Fruit fly (Drosophila melanogaster) whole organism, adult: Measurements from ENCODE around the gene CG9132.
A peak's percentile ranks its signal among the peaks of the same experiment; 100 is the strongest.

ENCODE experiments used
- CG11617 ChIP-seq: fragments of 200-800 bp; sonication (Bioruptor generic); optimal IDR thresholded peaks from 2 replicates; lab custom pipeline; 2017; ENCODE audit warnings: mild to moderate bottlenecking, missing biosample characterization, missing genetic modification reagents, missing genetic modification characterization
- CG12768 ChIP-seq: fragments of 200-800 bp; sonication (Bioruptor generic); optimal IDR thresholded peaks from 2 replicates; lab custom pipeline; 2017; ENCODE audit warnings: missing biosample characterization, missing genetic modification characterization, mild to moderate bottlenecking, moderate library complexity, missing genetic modification reagents
- CG14711 ChIP-seq: fragments of 200-800 bp; sonication (Bioruptor generic); optimal IDR thresholded peaks from 2 replicates; lab custom pipeline; 2018; ENCODE audit warnings: missing biosample characterization, mild to moderate bottlenecking, missing genetic modification characterization, moderate library complexity
- CG1620 ChIP-seq: fragments of 200-800 bp; sonication (Bioruptor generic); optimal IDR thresholded peaks from 2 replicates; lab custom pipeline; 2016; ENCODE audit warnings: missing biosample characterization, missing genetic modification characterization
- CG33017 ChIP-seq: fragments of 200-800 bp; sonication (Bioruptor generic); optimal IDR thresholded peaks from 2 replicates; lab custom pipeline; 2018; ENCODE audit warnings: missing biosample characterization, mild to moderate bottlenecking, missing genetic modification characterization, moderate library complexity
- CG5204 ChIP-seq: fragments of 200-800 bp; sonication (Bioruptor generic); optimal IDR thresholded peaks from 2 replicates; lab custom pipeline; 2016; ENCODE audit warnings: missing biosample characterization, missing genetic modification characterization
- CG7045 ChIP-seq: fragments of 200-800 bp; sonication (Bioruptor generic); optimal IDR thresholded peaks from 2 replicates; lab custom pipeline; 2017; ENCODE audit warnings: missing biosample characterization, mild to moderate bottlenecking, missing genetic modification characterization
- CG7101 ChIP-seq: fragments of 200-800 bp; sonication (Bioruptor generic); optimal IDR thresholded peaks from 2 replicates; lab custom pipeline; 2018; ENCODE audit warnings: missing biosample characterization, mild to moderate bottlenecking, missing genetic modification characterization, moderate library complexity
- Clk ChIP-seq: fragments of 200-800 bp; sonication (Bioruptor generic); optimal IDR thresholded peaks from 2 replicates; lab custom pipeline; 2017; ENCODE audit warnings: missing biosample characterization, missing genetic modification characterization
- Crg-1 ChIP-seq: fragments of 200-800 bp; sonication (Bioruptor generic); optimal IDR thresholded peaks from 2 replicates; lab custom pipeline; 2016; ENCODE audit warnings: missing biosample characterization, missing genetic modification characterization
- Hr96 ChIP-seq: fragments of 200-800 bp; sonication (Bioruptor generic); optimal IDR thresholded peaks from 2 replicates; lab custom pipeline; 2016; ENCODE audit warnings: missing biosample characterization, missing genetic modification characterization
- Mnt ChIP-seq: fragments of 200-800 bp; sonication (Bioruptor generic); optimal IDR thresholded peaks from 2 replicates; lab custom pipeline; 2016; ENCODE audit warnings: missing biosample characterization, mild to moderate bottlenecking, missing genetic modification characterization
- bab1 ChIP-seq: fragments of 200-800 bp; sonication (Bioruptor generic); optimal IDR thresholded peaks from 3 replicates; lab custom pipeline; 2019; ENCODE audit warnings: missing biosample characterization, mild to moderate bottlenecking, missing genetic modification characterization, moderate library complexity
- cic ChIP-seq: fragments of 200-800 bp; sonication (Bioruptor generic); optimal IDR thresholded peaks from 2 replicates; lab custom pipeline; 2017; ENCODE audit warnings: missing biosample characterization, mild to moderate bottlenecking, missing genetic modification characterization, moderate library complexity
- cnc ChIP-seq, 2 experiments: fragments of >200 bp; optimal IDR thresholded peaks; 2 replicates each; lab custom pipeline; 2017
- kay ChIP-seq: fragments of 200-800 bp; sonication (Bioruptor generic); peaks from one replicate; lab custom pipeline; 2016; ENCODE audit warnings: missing biosample characterization, missing genetic modification characterization, borderline replicate concordance
- ovo ChIP-seq: fragments of 200-800 bp; sonication (Bioruptor generic); optimal IDR thresholded peaks from 2 replicates; lab custom pipeline; 2016; ENCODE audit warnings: missing biosample characterization, missing genetic modification characterization
- pad ChIP-seq: fragments of 200-800 bp; sonication (Bioruptor generic); optimal IDR thresholded peaks from 3 replicates; lab custom pipeline; 2017; ENCODE audit warnings: missing biosample characterization, missing genetic modification characterization, mild to moderate bottlenecking, moderate library complexity, missing genetic modification reagents
- tj ChIP-seq: fragments of 200-800 bp; sonication (Bioruptor generic); optimal IDR thresholded peaks from 3 replicates; lab custom pipeline; 2017; ENCODE audit warnings: missing biosample characterization, mild to moderate bottlenecking, missing genetic modification characterization, moderate library complexity
- toe ChIP-seq: fragments of 200-800 bp; sonication (Bioruptor generic); optimal IDR thresholded peaks from 2 replicates; lab custom pipeline; 2016; ENCODE audit warnings: missing biosample characterization, missing genetic modification characterization

The CG9132 gene

DNA sequence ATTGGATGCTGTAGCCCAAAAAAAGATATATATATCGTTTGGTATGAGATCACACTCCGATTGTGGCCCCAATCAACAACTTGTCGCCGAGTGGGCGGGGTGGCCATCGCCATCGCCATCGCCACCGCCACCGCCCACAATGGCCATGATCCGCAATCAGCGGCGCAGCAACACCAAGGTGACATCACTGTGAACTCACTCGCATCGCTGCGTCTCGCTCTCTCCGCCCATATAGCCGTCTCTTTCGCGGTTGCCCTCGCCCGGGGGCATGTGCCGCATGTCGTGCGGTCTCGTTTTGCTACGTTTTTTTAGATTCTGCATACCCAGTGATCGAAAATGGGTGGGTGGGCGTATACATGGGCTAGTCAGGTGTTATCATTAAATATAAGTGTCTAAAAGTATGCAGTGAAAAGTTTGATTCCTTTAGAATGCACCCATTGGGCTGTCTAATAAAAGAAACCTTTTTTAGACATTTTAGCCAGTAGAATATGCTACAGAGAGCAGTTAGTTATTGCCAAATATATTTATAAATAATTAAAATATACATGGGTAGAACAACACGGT, 33.6 kb downstream of the CG9132 start:
- TF ChIP-seq CG12768 (GFP tag; lab: Kevin White, UChicago) (no peak), pad (GFP tag; lab: Kevin White, UChicago) (no peak), Crg-1 (no peak), CG1620 (GFP tag; lab: Kevin White, UChicago) (no peak), CG7101 (tag; lab: Kevin White, UChicago) (no peak)

DNA sequence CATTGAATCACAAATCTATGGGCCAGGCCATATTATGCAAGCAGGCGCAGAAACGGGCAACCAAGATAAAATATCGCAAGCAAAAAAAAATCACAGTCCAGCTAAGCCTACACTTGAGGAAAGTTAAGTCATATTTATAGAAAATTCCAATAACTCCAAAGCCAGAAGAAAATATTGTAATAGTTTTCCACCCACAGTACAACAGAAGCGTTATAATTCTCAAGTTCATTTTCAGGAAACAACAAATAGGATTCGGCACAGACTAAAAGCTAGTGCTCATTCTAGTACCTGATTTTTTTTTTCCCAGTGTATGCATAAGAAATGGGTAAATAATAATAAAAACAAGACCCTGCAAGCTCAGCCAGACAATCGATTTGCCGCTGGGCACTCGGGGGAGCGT, 34.7 kb downstream of the CG9132 start:
- no peak for TF ChIP-seq Hr96
- TF ChIP-seq CG7101 (tag; lab: Kevin White, UChicago), result no peak

DNA sequence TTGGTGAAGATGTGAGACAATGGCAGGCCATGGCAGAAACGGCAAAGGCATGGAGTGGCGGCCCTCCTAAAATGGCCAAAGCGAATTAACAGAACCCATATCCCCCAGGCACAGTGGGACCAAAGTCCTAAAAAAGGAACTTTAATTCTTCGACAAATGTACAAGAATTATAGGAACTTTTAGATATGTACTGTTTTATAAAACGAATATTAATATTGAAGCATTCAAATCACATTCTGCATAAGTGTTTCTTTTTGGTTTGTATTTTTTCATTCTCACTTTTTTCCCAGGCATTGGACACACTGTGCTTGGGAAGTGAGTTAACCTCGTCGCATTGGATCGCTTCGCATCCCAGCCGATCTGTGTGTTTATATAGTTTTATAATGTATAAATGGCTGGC, 35.6 kb downstream of the CG9132 start:
- TF ChIP-seq pad (GFP tag; lab: Kevin White, UChicago) (no peak), CG11617 (GFP tag; lab: Kevin White, UChicago) (no peak), CG33017 (no peak), CG14711 (tag; lab: Kevin White, UChicago) (no peak), CG1620 (GFP tag; lab: Kevin White, UChicago) (no peak), Hr96 (no peak), toe (no peak), CG7045 (no peak), Clk (GFP tag; lab: Kevin White, UChicago) (no peak), kay (GFP tag; lab: Kevin White, UChicago) (no peak), CG12768 (GFP tag; lab: Kevin White, UChicago) (no peak), Mnt (GFP tag; lab: Kevin White, UChicago) (no peak), ovo (GFP tag; lab: Kevin White, UChicago) (no peak), tj (GFP tag; lab: Kevin White, UChicago) (no peak), bab1 (GFP tag; lab: Kevin White, UChicago) (no peak)

DNA sequence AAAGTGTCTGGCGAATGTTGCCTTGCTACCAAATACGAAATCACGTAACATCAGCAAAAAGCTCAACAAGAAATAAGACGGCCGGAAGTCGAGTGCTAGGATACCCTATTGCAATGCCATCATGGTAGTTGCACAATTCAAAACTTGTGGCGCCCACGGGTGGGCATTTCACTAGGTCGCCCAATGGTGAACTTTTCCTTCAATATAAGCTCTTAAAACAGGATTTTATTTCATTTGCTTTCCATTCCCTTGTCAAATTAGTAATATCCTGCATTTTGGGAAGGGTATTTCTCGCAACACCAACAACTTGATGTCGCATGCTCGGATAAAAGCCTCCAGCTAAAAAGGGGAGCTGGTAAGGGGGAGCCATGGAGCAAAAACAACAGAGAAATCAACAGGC, 39.0 kb downstream of the CG9132 start:
- TF ChIP-seq ovo (GFP tag; lab: Kevin White, UChicago) (no peak), CG11617 (GFP tag; lab: Kevin White, UChicago) (no peak), Clk (GFP tag; lab: Kevin White, UChicago) (no peak), toe (no peak), Mnt (GFP tag; lab: Kevin White, UChicago) (no peak), cnc (optimal IDR thresholded peaks at IDR 0.05; lab: Kevin White, UChicago) (no peak), pad (GFP tag; lab: Kevin White, UChicago) (no peak), CG5204 (GFP tag; lab: Kevin White, UChicago) (no peak), CG7045 (no peak), CG1620 (GFP tag; lab: Kevin White, UChicago) (no peak), CG7101 (tag; lab: Kevin White, UChicago) (no peak), Crg-1 (no peak), bab1 (GFP tag; lab: Kevin White, UChicago) (no peak), Hr96 (no peak)

DNA sequence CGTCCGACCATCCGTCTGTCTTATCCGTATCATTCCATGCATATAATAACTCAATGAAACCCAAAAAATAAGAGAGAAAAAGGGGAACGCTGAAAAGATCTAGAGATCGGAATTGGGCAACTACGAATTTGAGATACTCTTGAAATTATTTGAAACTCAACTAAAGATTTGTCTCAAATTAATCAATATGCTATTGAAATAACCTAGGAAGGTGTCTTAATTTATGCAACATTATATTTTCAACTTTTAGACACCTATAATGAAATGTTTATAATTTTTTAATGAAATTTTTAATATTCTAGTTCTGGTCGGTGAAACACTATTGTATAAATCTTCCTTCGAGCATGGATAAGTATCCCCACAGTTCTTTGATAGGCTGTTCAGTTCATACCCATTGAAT, 40.0 kb downstream of the CG9132 start:
- no peak for TF ChIP-seq tj (GFP tag; lab: Kevin White, UChicago)
- no peak for TF ChIP-seq CG14711 (tag; lab: Kevin White, UChicago)
- no peak for TF ChIP-seq Crg-1
- TF ChIP-seq CG12768 (GFP tag; lab: Kevin White, UChicago), result no peak
- TF ChIP-seq Clk (GFP tag; lab: Kevin White, UChicago), result no peak
- TF ChIP-seq CG33017, result no peak

DNA sequence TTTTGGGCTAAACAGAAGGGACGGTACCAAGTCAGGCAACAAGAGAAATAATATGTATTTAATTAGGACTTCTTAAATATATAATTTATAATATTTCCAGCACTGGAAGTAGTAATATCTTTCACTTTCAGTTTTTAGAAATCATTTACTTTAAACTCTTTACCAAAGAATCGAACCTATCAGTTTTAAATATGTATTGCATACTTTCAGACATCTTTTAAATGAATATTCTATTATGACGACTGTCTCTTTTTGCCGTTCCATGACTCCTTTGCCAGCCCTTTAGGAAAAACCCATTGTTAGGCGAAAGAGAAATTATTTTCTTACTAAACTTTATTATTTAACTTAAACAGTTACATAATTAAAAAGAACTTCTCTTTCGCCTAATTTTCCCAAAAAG, 42.9 kb downstream of the CG9132 start:
- TF ChIP-seq ovo (GFP tag; lab: Kevin White, UChicago), result no peak
- no peak for TF ChIP-seq cnc (optimal IDR thresholded peaks at IDR 0.05; lab: Kevin White, UChicago)
- TF ChIP-seq CG12768 (GFP tag; lab: Kevin White, UChicago), result no peak
- no peak for TF ChIP-seq CG11617 (GFP tag; lab: Kevin White, UChicago)
- no peak for TF ChIP-seq cic (GFP tag; lab: Kevin White, UChicago)
- TF ChIP-seq CG14711 (tag; lab: Kevin White, UChicago), result no peak
- TF ChIP-seq Hr96, result no peak
- no peak for TF ChIP-seq CG7101 (tag; lab: Kevin White, UChicago)
- TF ChIP-seq bab1 (GFP tag; lab: Kevin White, UChicago), result no peak
- TF ChIP-seq tj (GFP tag; lab: Kevin White, UChicago), result no peak
- TF ChIP-seq kay (GFP tag; lab: Kevin White, UChicago), result no peak

DNA sequence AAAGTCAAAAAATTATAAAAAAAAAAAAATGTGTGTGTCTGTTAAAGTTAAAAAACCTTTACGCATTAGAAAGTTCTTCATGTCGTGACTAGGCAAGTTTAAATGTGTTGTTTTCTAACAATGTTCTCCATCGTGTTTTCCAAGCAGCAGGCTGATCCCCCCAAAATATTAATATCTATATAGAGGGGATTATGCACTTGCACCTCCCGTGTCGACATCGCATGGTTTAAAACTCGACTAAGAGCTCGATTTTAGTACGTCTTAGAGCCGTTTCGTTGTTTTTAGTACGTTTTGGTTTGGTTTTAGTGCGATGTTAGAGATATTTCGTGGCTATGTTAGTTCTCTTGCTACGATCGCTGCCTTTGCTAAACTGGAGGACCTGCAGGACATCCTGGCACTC, 47.4 kb downstream of the CG9132 start:
- no peak for TF ChIP-seq Crg-1
- no peak for TF ChIP-seq CG33017

DNA sequence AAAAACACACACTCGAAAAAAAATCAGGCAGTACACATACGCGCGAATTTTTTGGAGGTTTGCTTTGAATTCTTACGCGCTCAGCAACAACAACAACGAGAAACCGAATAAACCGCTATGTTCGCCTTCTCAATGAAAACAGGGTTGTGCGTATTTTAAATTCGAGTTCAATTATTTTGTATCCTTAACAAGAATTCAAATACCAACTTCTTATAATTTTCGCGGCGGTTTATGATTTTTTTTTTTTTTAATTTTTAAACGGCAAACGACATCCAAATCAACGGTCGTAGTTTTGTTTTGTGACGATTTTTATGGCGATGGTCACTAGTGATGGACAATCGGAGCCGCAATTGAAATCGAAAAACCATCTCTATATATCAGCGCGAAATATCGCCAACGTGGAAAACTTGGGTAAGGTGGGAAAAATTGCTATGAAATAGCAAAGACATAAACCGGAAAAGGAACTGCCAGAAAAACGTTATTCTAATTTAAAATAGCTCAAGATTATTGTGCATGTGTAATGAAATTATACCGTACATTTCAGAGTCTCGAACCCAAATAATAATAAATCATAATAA, 48.8 kb downstream of the CG9132 start, which contains the start of gene goe:
Gene goe, minus strand, starts transcription at position 332 of the 578 bp plus-strand sequence.
- TF ChIP-seq Clk (GFP tag; lab: Kevin White, UChicago) (no peak), CG33017 (peak; percentile 7), CG7045 (no peak), cic (GFP tag; lab: Kevin White, UChicago) (peak; percentile 22), CG14711 (tag; lab: Kevin White, UChicago) (peak; percentile 78), CG1620 (GFP tag; lab: Kevin White, UChicago) (peak; percentile 90), Mnt (GFP tag; lab: Kevin White, UChicago) (peak; percentile 74), ovo (GFP tag; lab: Kevin White, UChicago) (peak; percentile 94), CG7101 (tag; lab: Kevin White, UChicago) (peak; percentile 87), toe (peak; percentile 67), Crg-1 (peak; percentile 70), CG5204 (GFP tag; lab: Kevin White, UChicago) (peak; percentile 72), pad (GFP tag; lab: Kevin White, UChicago) (peak; percentile 56), cnc (optimal IDR thresholded peaks at IDR 0.05; lab: Kevin White, UChicago) (no peak), tj (GFP tag; lab: Kevin White, UChicago) (peak; percentile 46), bab1 (GFP tag; lab: Kevin White, UChicago) (peak; percentile 84), kay (GFP tag; lab: Kevin White, UChicago) (peak; percentile 66), Hr96 (peak; percentile 92), CG11617 (GFP tag; lab: Kevin White, UChicago) (peak; percentile 75), CG12768 (GFP tag; lab: Kevin White, UChicago) (no peak)
